Worm (Caenorhabditis elegans) whole organism, L4/young adult: Measurements from ENCODE around the gene glb-5.

Source experiments
- W03F9.2 ChIP-seq: fragments of 150-350 bp; optimal IDR thresholded peaks from 2 replicates; lab custom pipeline; 2014; ENCODE audit warnings: missing biosample characterization, missing genetic modification characterization
- dao-5 ChIP-seq: sonication (generic microtip); optimal IDR thresholded peaks from 2 replicates; lab custom pipeline; 2016; ENCODE audit warnings: missing genotype, missing genetic modification characterization, moderate library complexity, missing compliant biosample characterization
- him-1 ChIP-seq: sonication (generic microtip); optimal IDR thresholded peaks from 2 replicates; lab custom pipeline; 2016; ENCODE audit warnings: missing genotype, missing genetic modification reagents, missing genetic modification characterization, missing compliant biosample characterization

ce11 chrV:5513630-5514378, 44.9 kb upstream of the glb-5 start, which contains the start of the genes hpo-15 and mms-19:
- TF ChIP-seq W03F9.2 (tag; lab: Kevin White, UChicago): no peak
- TF ChIP-seq him-1 (tag; lab: Kevin White, UChicago): no peak
- no peak for TF ChIP-seq dao-5 (tag; lab: Kevin White, UChicago)
